Fruit fly (Drosophila melanogaster): Measurements from ENCODE around the gene Mcm6.

- no peak for TF ChIP-seq Abd-B (GFP tag; optimal IDR thresholded peaks at IDR 0.05)
- TF ChIP-seq pan (optimal IDR thresholded peaks at IDR 0.05) = no peak
- no peak for TF ChIP-seq Hr83 (GFP tag; optimal IDR thresholded peaks at IDR 0.05; ENCODE audit: poor library complexity, severe bottlenecking)
- TF ChIP-seq usp (GFP tag; optimal IDR thresholded peaks at IDR 0.05) = no peak
- TF ChIP-seq rgr (GFP tag; optimal IDR thresholded peaks at IDR 0.05) = no peak
- no peak for TF ChIP-seq tai (GFP tag; optimal IDR thresholded peaks at IDR 0.05)
- TF ChIP-seq fru (GFP tag; optimal IDR thresholded peaks at IDR 0.05) = no peak
- TF ChIP-seq Vsx2 (GFP tag; optimal IDR thresholded peaks at IDR 0.05; ENCODE audit: partially characterized antibody) = no peak
- TF ChIP-seq jim (GFP tag; optimal IDR thresholded peaks at IDR 0.05) = no peak
- no peak for TF ChIP-seq N (GFP tag; optimal IDR thresholded peaks at IDR 0.05)
- TF ChIP-seq Dfd (GFP tag; optimal IDR thresholded peaks at IDR 0.05) = no peak
Measured at dm6 chrX:6662378-6662777, 11.8 kb upstream of the Mcm6 start.

All from whole organism, wandering third instar larva.